Fruit fly (Drosophila melanogaster): ENCODE results near the gene CG17806.

Gene CG17806

dm6 chr3R:17807035-17807606 lies 4.1 kb upstream of the CG17806 start, which contains the start of gene CG17801 (continued):
- TF ChIP-seq schlank (tag; optimal IDR thresholded peaks at IDR 0.05) = no peak
- TF ChIP-seq CG6689 (GFP tag; IDR thresholded peaks at IDR 0.05) = peak; percentile 4; the same call in 1 of the 2 replicates
- TF ChIP-seq CG16813 (GFP tag; IDR thresholded peaks at IDR 0.05; ENCODE audit: partially characterized antibody) = no peak
- TF ChIP-seq CG4424 (GFP tag; optimal IDR thresholded peaks at IDR 0.05) = peak; percentile 32
- TF ChIP-seq bsh (GFP tag; optimal IDR thresholded peaks at IDR 0.05) = peak in 1 of 2 experiments; percentile 2
- TF ChIP-seq hbn (GFP tag; IDR thresholded peaks at IDR 0.05; ENCODE audit: partially characterized antibody) = no peak
- TF ChIP-seq ash1 (GFP tag; optimal IDR thresholded peaks at IDR 0.05) = no peak
- no peak for TF ChIP-seq Tbp (GFP tag; optimal IDR thresholded peaks at IDR 0.05)
- no peak for TF ChIP-seq CG12155 (GFP tag; optimal IDR thresholded peaks at IDR 0.05)
- TF ChIP-seq CG7987 (GFP tag; optimal IDR thresholded peaks at IDR 0.05) = no peak
- peak; percentile 46 for TF ChIP-seq gem (tag; optimal IDR thresholded peaks at IDR 0.05)
- no peak for TF ChIP-seq hkb (optimal IDR thresholded peaks at IDR 0.05)
- no peak for TF ChIP-seq hkb (GFP tag; IDR thresholded peaks at IDR 0.05)
- no peak for TF ChIP-seq D19B (GFP tag; optimal IDR thresholded peaks at IDR 0.05)
- TF ChIP-seq grau (tag; optimal IDR thresholded peaks at IDR 0.05) = no peak
- TF ChIP-seq CG15514 (GFP tag; optimal IDR thresholded peaks at IDR 0.05) = peak; percentile 2
- TF ChIP-seq D (optimal IDR thresholded peaks at IDR 0.05) = no peak
- no peak for TF ChIP-seq D (GFP tag; optimal IDR thresholded peaks at IDR 0.05)
- no peak for TF ChIP-seq Side (GFP tag; optimal IDR thresholded peaks at IDR 0.05)
- peak; percentile 50; the same call in 1 of the 3 replicates for TF ChIP-seq CG7357 (GFP tag; IDR thresholded peaks at IDR 0.05)
- 0 out of 3 replicates have a peak, but pooled peaks have one; percentile 19 for TF ChIP-seq CG17361 (GFP tag; IDR thresholded peaks at IDR 0.05)
- no peak for TF ChIP-seq ssp (GFP tag; IDR thresholded peaks at IDR 0.05)
- TF ChIP-seq CG18262 (tag; optimal IDR thresholded peaks at IDR 0.05) = peak; percentile 47
- TF ChIP-seq pros (GFP tag; optimal IDR thresholded peaks at IDR 0.05) = no peak
- TF ChIP-seq CG1832 (GFP tag; optimal IDR thresholded peaks at IDR 0.05) = no peak
- peak; percentile 23 for TF ChIP-seq phol (tag; optimal IDR thresholded peaks at IDR 0.05)
- TF ChIP-seq slbo (GFP tag; IDR thresholded peaks at IDR 0.05) = no peak
- TF ChIP-seq CG17568 (GFP tag; optimal IDR thresholded peaks at IDR 0.05) = no peak
- no peak for TF ChIP-seq Nf-YC (tag; optimal IDR thresholded peaks at IDR 0.05)
- TF ChIP-seq CG3995 (GFP tag; optimal IDR thresholded peaks at IDR 0.05) = no peak
- TF ChIP-seq Fer2 (tag; optimal IDR thresholded peaks at IDR 0.05) = no peak
- 0 out of 3 replicates have a peak, but pooled peaks have one; percentile 25 for TF ChIP-seq ci (GFP tag; IDR thresholded peaks at IDR 0.05)
- peak; percentile 16 for TF ChIP-seq CG13424 (tag; optimal IDR thresholded peaks at IDR 0.05)
- TF ChIP-seq Poxn (GFP tag; IDR thresholded peaks at IDR 0.05) = no peak
- peak in 1 of 3 experiments; percentile 13 for TF ChIP-seq lola (GFP tag; optimal IDR thresholded peaks at IDR 0.05)
- no peak for TF ChIP-seq D19A (tag; optimal IDR thresholded peaks at IDR 0.05)
- TF ChIP-seq CG5245 (GFP tag; optimal IDR thresholded peaks at IDR 0.05) = no peak
- no peak for TF ChIP-seq CG12104 (GFP tag; optimal IDR thresholded peaks at IDR 0.05)
- TF ChIP-seq CTCF (GFP tag; optimal IDR thresholded peaks at IDR 0.05) = no peak
- TF ChIP-seq CG14441 (GFP tag; IDR thresholded peaks at IDR 0.05) = no peak
- no peak for TF ChIP-seq CG32767 (GFP tag; IDR thresholded peaks at IDR 0.05)
- no peak for TF ChIP-seq gcm2 (GFP tag; optimal IDR thresholded peaks at IDR 0.05)
- peak; percentile 13 for TF ChIP-seq CG15601 (tag; optimal IDR thresholded peaks at IDR 0.05)
- no peak for TF ChIP-seq gce (GFP tag; IDR thresholded peaks at IDR 0.05)
- peak; percentile 14 for TF ChIP-seq Sox100B (GFP tag; optimal IDR thresholded peaks at IDR 0.05)
- no peak for TF ChIP-seq CG9817 (tag; optimal IDR thresholded peaks at IDR 0.05)
- TF ChIP-seq CG6272 (GFP tag; IDR thresholded peaks at IDR 0.05) = no peak
- no peak for TF ChIP-seq Scr (GFP tag; IDR thresholded peaks at IDR 0.05; ENCODE audit: partially characterized antibody)
- no peak for TF ChIP-seq otp (GFP tag; IDR thresholded peaks at IDR 0.05)
- TF ChIP-seq Eip74EF (GFP tag; optimal IDR thresholded peaks at IDR 0.05) = no peak
- TF ChIP-seq CG17802 (tag; optimal IDR thresholded peaks at IDR 0.05) = no peak
